Worm (Caenorhabditis elegans) whole organism, young adult: Measurements from ENCODE around the gene nspc-10.

Experiments used
- B0035.1 ChIP-seq: sonication (generic microtip); optimal IDR thresholded peaks from 2 replicates; lab custom pipeline; 2016; ENCODE audit warnings: missing genetic modification characterization, mild to moderate bottlenecking, missing compliant biosample characterization, missing genotype, missing genetic modification reagents
- C06A6.2 ChIP-seq: fragments of 200-800 bp; sonication (Bioruptor generic); conservative IDR thresholded peaks from 2 replicates; pipeline ENCODE4 v1.3.6; 2022; ENCODE audit warnings: missing genetic modification characterization, missing compliant biosample characterization
- C17E4.6 ChIP-seq: fragments of 200-800 bp; sonication (Bioruptor generic); IDR thresholded peaks from 2 replicates; pipeline ENCODE4 v1.3.6; 2022; ENCODE audit warnings: missing genetic modification reagents, missing genetic modification characterization, missing compliant biosample characterization
- D2030.7 ChIP-seq: fragments of 200-800 bp; sonication (Bioruptor generic); IDR thresholded peaks from 2 replicates; pipeline ENCODE4 v1.3.6; 2022; ENCODE audit warnings: missing genetic modification reagents, missing genetic modification characterization, missing compliant biosample characterization
- F10E7.11 ChIP-seq: sonication (generic microtip); optimal IDR thresholded peaks from 2 replicates; lab custom pipeline; 2017; ENCODE audit warnings: mild to moderate bottlenecking, missing genetic modification characterization, moderate library complexity, missing compliant biosample characterization
- F22D6.2 ChIP-seq: sonication (generic microtip); optimal IDR thresholded peaks from 2 replicates; lab custom pipeline; 2016; ENCODE audit warnings: mild to moderate bottlenecking, missing genetic modification characterization, missing compliant biosample characterization
- F33H1.4 ChIP-seq: fragments of 200-800 bp; sonication (Bioruptor generic); IDR thresholded peaks from 2 replicates; pipeline ENCODE4 v1.3.6; 2022; ENCODE audit warnings: missing genetic modification reagents, missing genetic modification characterization, missing compliant biosample characterization
- F49E8.2 ChIP-seq: sonication (generic microtip); optimal IDR thresholded peaks from 3 replicates; lab custom pipeline; 2017; ENCODE audit warnings: missing genetic modification characterization, mild to moderate bottlenecking, missing compliant biosample characterization, antibody characterized with exemption, moderate library complexity; ENCODE audit not compliant: insufficient read depth
- F57A8.1 ChIP-seq: fragments of 200-800 bp; sonication (Bioruptor generic); optimal IDR thresholded peaks from 2 replicates; lab custom pipeline; 2018; ENCODE audit warnings: mild to moderate bottlenecking, missing genetic modification characterization, moderate library complexity, missing compliant biosample characterization
- T26A5.8 ChIP-seq: sonication (generic microtip); optimal IDR thresholded peaks from 2 replicates; lab custom pipeline; 2016; ENCODE audit warnings: missing genetic modification characterization, missing compliant biosample characterization
- Y53F4B.3 ChIP-seq: fragments of 200-800 bp; sonication (Bioruptor generic); IDR thresholded peaks from 2 replicates; pipeline ENCODE4 v1.3.6; 2022; ENCODE audit warnings: missing genetic modification reagents, missing genetic modification characterization, missing compliant biosample characterization
- Y56A3A.18 ChIP-seq: fragments of 200-800 bp; sonication (Bioruptor generic); IDR thresholded peaks from 2 replicates; pipeline ENCODE4 v1.3.6; 2022; ENCODE audit warnings: missing genetic modification reagents, missing genetic modification characterization, missing compliant biosample characterization
- Y67H2A.10 ChIP-seq: fragments of 200-800 bp; sonication (Bioruptor generic); conservative IDR thresholded peaks from 2 replicates; pipeline ENCODE4 v1.3.6; 2022; ENCODE audit warnings: missing genetic modification reagents, missing genetic modification characterization, missing compliant biosample characterization
- Y79H2A.3 ChIP-seq: fragments of 200-800 bp; sonication (Bioruptor generic); conservative IDR thresholded peaks from 2 replicates; pipeline ENCODE4 v1.3.6; 2022; ENCODE audit warnings: missing genetic modification reagents, missing genetic modification characterization, missing compliant biosample characterization
- atf-7 ChIP-seq: sonication (generic microtip); optimal IDR thresholded peaks from 2 replicates; lab custom pipeline; 2017; ENCODE audit warnings: mild to moderate bottlenecking, missing genetic modification characterization, missing compliant biosample characterization
- attf-3 ChIP-seq: fragments of 200-800 bp; sonication (Bioruptor generic); conservative IDR thresholded peaks from 2 replicates; pipeline ENCODE4 v1.3.6; 2022; ENCODE audit warnings: missing genetic modification reagents, missing genetic modification characterization, missing compliant biosample characterization
- bed-1 ChIP-seq: fragments of 200-800 bp; sonication (Bioruptor generic); IDR thresholded peaks from 2 replicates; pipeline ENCODE4 v1.3.6; 2022; ENCODE audit warnings: missing genetic modification reagents, missing genetic modification characterization, missing compliant biosample characterization
- cebp-2 ChIP-seq: fragments of 200-800 bp; sonication (Bioruptor generic); IDR thresholded peaks from 2 replicates; pipeline ENCODE4 v1.3.6; 2022; ENCODE audit warnings: missing genetic modification characterization, missing compliant biosample characterization
- ceh-100 ChIP-seq: fragments of 200-800 bp; sonication (Bioruptor generic); IDR thresholded peaks from 2 replicates; pipeline ENCODE4 v1.3.6; 2022; ENCODE audit warnings: missing genetic modification reagents, missing genetic modification characterization, missing compliant biosample characterization
- ceh-40 ChIP-seq: fragments of 200-800 bp; sonication (Bioruptor generic); IDR thresholded peaks from 2 replicates; pipeline ENCODE4 v1.3.6; 2022; ENCODE audit warnings: missing genetic modification characterization, missing compliant biosample characterization
- ceh-79 ChIP-seq: sonication (generic microtip); optimal IDR thresholded peaks from 2 replicates; lab custom pipeline; 2017; ENCODE audit warnings: mild to moderate bottlenecking, missing genetic modification characterization, missing compliant biosample characterization
- die-1 ChIP-seq: sonication (generic microtip); optimal IDR thresholded peaks from 2 replicates; lab custom pipeline; 2016; ENCODE audit warnings: missing genotype, mild to moderate bottlenecking, missing genetic modification characterization, missing compliant biosample characterization
- dox-1 ChIP-seq: fragments of 200-800 bp; sonication (Bioruptor generic); IDR thresholded peaks from 2 replicates; pipeline ENCODE4 v1.3.6; 2022; ENCODE audit warnings: missing genetic modification reagents, missing genetic modification characterization, missing compliant biosample characterization
- egl-44 ChIP-seq: fragments of 200-800 bp; sonication (Bioruptor generic); IDR thresholded peaks from 2 replicates; pipeline ENCODE4 v1.3.6; 2022; ENCODE audit warnings: missing genetic modification reagents, missing genetic modification characterization, missing compliant biosample characterization
- fkh-3 ChIP-seq: sonication (generic microtip); optimal IDR thresholded peaks from 2 replicates; lab custom pipeline; 2016; ENCODE audit warnings: mild to moderate bottlenecking, missing genetic modification characterization, missing compliant biosample characterization
- gei-17 ChIP-seq: fragments of 200-800 bp; sonication (Bioruptor generic); optimal IDR thresholded peaks from 2 replicates; lab custom pipeline; 2018; ENCODE audit warnings: mild to moderate bottlenecking, missing genetic modification characterization, missing compliant biosample characterization
- him-1 ChIP-seq: sonication (generic microtip); optimal IDR thresholded peaks from 2 replicates; lab custom pipeline; 2016; ENCODE audit warnings: missing genotype, missing genetic modification reagents, missing genetic modification characterization, missing compliant biosample characterization
- hlh-12 ChIP-seq: sonication (generic microtip); optimal IDR thresholded peaks from 2 replicates; lab custom pipeline; 2016; ENCODE audit warnings: missing genetic modification characterization, missing compliant biosample characterization
- hrde-1 ChIP-seq: sonication (generic microtip); optimal IDR thresholded peaks from 2 replicates; lab custom pipeline; 2016; ENCODE audit warnings: missing genetic modification characterization, mild to moderate bottlenecking, missing compliant biosample characterization, moderate library complexity, missing genotype, missing genetic modification reagents, borderline replicate concordance
- lag-1 ChIP-seq: fragments of 200-800 bp; sonication (Bioruptor generic); IDR thresholded peaks from 2 replicates; pipeline ENCODE4 v1.3.6; 2022; ENCODE audit warnings: missing genetic modification reagents, missing genetic modification characterization, missing compliant biosample characterization
- lin-35 ChIP-seq, 3 experiments: fragments of 150-350 bp in 2 of 3; sonication (generic microtip) in 1 of 3; optimal IDR thresholded peaks; 2 replicates each; lab custom pipeline; 2014 to 2018; ENCODE audit warnings: missing biosample characterization in 3 of 3, missing genetic modification characterization in 3 of 3, missing genetic modification reagents in 3 of 3
- lin-54 ChIP-seq: fragments of 200-800 bp; sonication (Bioruptor generic); optimal IDR thresholded peaks from 2 replicates; lab custom pipeline; 2018; ENCODE audit warnings: mild to moderate bottlenecking, missing genetic modification characterization, missing compliant biosample characterization
- lsl-1 ChIP-seq: fragments of 200-800 bp; sonication (Bioruptor generic); optimal IDR thresholded peaks from 2 replicates; lab custom pipeline; 2018; ENCODE audit warnings: mild to moderate bottlenecking, missing genetic modification characterization, moderate library complexity, missing compliant biosample characterization
- lsy-27 ChIP-seq: sonication (generic microtip); optimal IDR thresholded peaks from 2 replicates; lab custom pipeline; 2017; ENCODE audit warnings: missing genetic modification characterization, mild to moderate bottlenecking, missing compliant biosample characterization, antibody characterized with exemption, missing genotype, borderline replicate concordance; ENCODE audit not compliant: insufficient read depth
- madf-6 ChIP-seq: fragments of 200-800 bp; sonication (Bioruptor generic); IDR thresholded peaks from 2 replicates; pipeline ENCODE4 v1.3.6; 2022; ENCODE audit warnings: missing genetic modification reagents, missing genetic modification characterization, missing compliant biosample characterization
- madf-8 ChIP-seq: fragments of 200-800 bp; sonication (Bioruptor generic); conservative IDR thresholded peaks from 2 replicates; pipeline ENCODE4 v1.3.6; 2022; ENCODE audit warnings: missing genetic modification reagents, missing genetic modification characterization, missing compliant biosample characterization
- mel-28 ChIP-seq: sonication (generic microtip); optimal IDR thresholded peaks from 2 replicates; lab custom pipeline; 2016; ENCODE audit warnings: borderline replicate concordance, mild to moderate bottlenecking, missing genetic modification characterization, missing compliant biosample characterization
- mxl-1 ChIP-seq: sonication (generic microtip); optimal IDR thresholded peaks from 2 replicates; lab custom pipeline; 2016; ENCODE audit warnings: missing genetic modification characterization, missing compliant biosample characterization
- nfya-1 ChIP-seq: sonication (generic microtip); optimal IDR thresholded peaks from 2 replicates; lab custom pipeline; 2017; ENCODE audit warnings: antibody characterized with exemption, missing compliant biosample characterization, missing genetic modification characterization, borderline replicate concordance; ENCODE audit not compliant: insufficient read depth
- nhr-179 ChIP-seq: sonication (generic microtip); optimal IDR thresholded peaks from 2 replicates; lab custom pipeline; 2016; ENCODE audit warnings: mild to moderate bottlenecking, missing genetic modification characterization, missing compliant biosample characterization
- rec-8 ChIP-seq, 2 experiments: sonication (generic microtip); optimal IDR thresholded peaks; 2 replicates each; lab custom pipeline; 2016; ENCODE audit warnings: mild to moderate bottlenecking in 2 of 2, missing genetic modification characterization in 2 of 2, missing genetic modification reagents in 2 of 2, missing genotype in 2 of 2, missing biosample characterization in 1 of 2, missing compliant biosample characterization in 1 of 2, moderate library complexity in 1 of 2
- sdz-38 ChIP-seq: sonication (generic microtip); optimal IDR thresholded peaks from 2 replicates; lab custom pipeline; 2016; ENCODE audit warnings: missing genotype, missing genetic modification characterization, missing compliant biosample characterization
- snpc-4 ChIP-seq, 5 experiments: fragments of 150-350 bp in 1 of 5; sonication (generic microtip) in 4 of 5; optimal IDR thresholded peaks; 2 replicates each; lab custom pipeline; 2014 to 2018; ENCODE audit warnings: missing genetic modification characterization in 5 of 5, missing biosample characterization in 3 of 5, antibody characterized with exemption in 2 of 5, mild to moderate bottlenecking in 2 of 5, missing compliant biosample characterization in 2 of 5, missing genotype in 2 of 5, moderate library complexity in 2 of 5, missing genetic modification reagents in 1 of 5
- sptf-2 ChIP-seq: fragments of 200-800 bp; sonication (Bioruptor generic); optimal IDR thresholded peaks from 2 replicates; lab custom pipeline; 2018; ENCODE audit warnings: mild to moderate bottlenecking, missing genetic modification characterization, missing compliant biosample characterization
- unc-130 ChIP-seq: sonication (generic microtip); optimal IDR thresholded peaks from 2 replicates; lab custom pipeline; 2016; ENCODE audit warnings: missing genetic modification reagents, missing genetic modification characterization, missing compliant biosample characterization
- ztf-18 ChIP-seq: sonication (generic microtip); optimal IDR thresholded peaks from 2 replicates; lab custom pipeline; 2016; ENCODE audit warnings: missing genotype, mild to moderate bottlenecking, missing genetic modification characterization, missing compliant biosample characterization
- ztf-28 ChIP-seq: fragments of 200-800 bp; sonication (Bioruptor generic); IDR thresholded peaks from 2 replicates; pipeline ENCODE4 v1.3.6; 2022; ENCODE audit warnings: missing genetic modification reagents, missing genetic modification characterization, missing compliant biosample characterization

Gene nspc-10

ce11 chrX:12347822-12348221 lies 4.4 kb downstream of the nspc-10 start (continued):
- TF ChIP-seq Y67H2A.10 (GFP tag; lab: Robert Waterston, UW) = no peak
- TF ChIP-seq nfya-1 (tag; lab: Kevin White, UChicago) = no peak
- no peak for TF ChIP-seq mel-28 (tag; lab: Kevin White, UChicago)
- TF ChIP-seq ceh-79 (tag; lab: Kevin White, UChicago) = peak; percentile 48
- no peak for TF ChIP-seq F33H1.4 (GFP tag; lab: Robert Waterston, UW)
- TF ChIP-seq gei-17 (GFP tag; lab: Kevin White, UChicago) = no peak
- TF ChIP-seq attf-3 = 0 out of 2 replicates have a peak, but pooled peaks have one; percentile 16
- no peak for TF ChIP-seq C17E4.6 (GFP tag; lab: Robert Waterston, UW)
- 0 out of 2 replicates have a peak, but pooled peaks have one; percentile 61 for TF ChIP-seq cebp-2 (GFP tag; lab: Robert Waterston, UW)
- TF ChIP-seq ztf-28 (GFP tag; lab: Robert Waterston, UW) = no peak
- TF ChIP-seq bed-1 (GFP tag; lab: Robert Waterston, UW) = no peak
- peak; percentile 18 for TF ChIP-seq B0035.1
- TF ChIP-seq C06A6.2 (GFP tag; lab: Robert Waterston, UW) = no peak
- peak; percentile 60 for TF ChIP-seq fkh-3 (tag; lab: Kevin White, UChicago)
- no peak for TF ChIP-seq unc-130
- peak; percentile 35 to 69 for TF ChIP-seq rec-8 (tag; optimal IDR thresholded peaks at IDR 0.05; lab: Kevin White, UChicago)
- TF ChIP-seq F57A8.1 (GFP tag; lab: Kevin White, UChicago) = no peak
- TF ChIP-seq lin-35 (GFP tag; optimal IDR thresholded peaks at IDR 0.05; lab: Kevin White, UChicago) = no peak
- TF ChIP-seq mxl-1 (tag; lab: Kevin White, UChicago) = peak; percentile 40
- peak; percentile 61 for TF ChIP-seq hrde-1 (tag; lab: Kevin White, UChicago)
- no peak for TF ChIP-seq T26A5.8 (tag; lab: Kevin White, UChicago)
- TF ChIP-seq sdz-38 = peak; percentile 26
- peak; percentile 93 for TF ChIP-seq D2030.7 (GFP tag; lab: Robert Waterston, UW)
- TF ChIP-seq madf-6 = 0 out of 2 replicates have a peak, but pooled peaks have one; percentile 49
- 0 out of 2 replicates have a peak, but pooled peaks have one; percentile 38 for TF ChIP-seq ceh-40 (GFP tag; lab: Robert Waterston, UW)
- TF ChIP-seq ztf-18 = peak; percentile 58
- no peak for TF ChIP-seq lsl-1 (GFP tag; lab: Kevin White, UChicago)
- TF ChIP-seq madf-8 (GFP tag; lab: Robert Waterston, UW) = no peak
- TF ChIP-seq lin-54 (GFP tag; lab: Kevin White, UChicago) = no peak
- TF ChIP-seq dox-1 (GFP tag; lab: Robert Waterston, UW) = peak; percentile 82
- TF ChIP-seq ceh-100 (GFP tag; lab: Robert Waterston, UW) = no peak
- peak; percentile 75 for TF ChIP-seq him-1 (tag; lab: Kevin White, UChicago)
- TF ChIP-seq F10E7.11 (tag; lab: Kevin White, UChicago) = no peak
- peak; percentile 67 for TF ChIP-seq snpc-4 (GFP tag; optimal IDR thresholded peaks at IDR 0.05; lab: Kevin White, UChicago)
- peak in 2 of 4 experiments; percentile 46 to 79 for TF ChIP-seq snpc-4 (tag; optimal IDR thresholded peaks at IDR 0.05; lab: Kevin White, UChicago)
- TF ChIP-seq Y79H2A.3 (GFP tag; lab: Robert Waterston, UW) = no peak
- TF ChIP-seq sptf-2 (GFP tag; lab: Kevin White, UChicago) = no peak
- 0 out of 2 replicates have a peak, but pooled peaks have one; percentile 36 for TF ChIP-seq egl-44 (GFP tag; lab: Robert Waterston, UW)
- peak; percentile 58 for TF ChIP-seq atf-7 (tag; lab: Kevin White, UChicago)
- peak; percentile 87 for TF ChIP-seq die-1 (tag; lab: Kevin White, UChicago)
- no peak for TF ChIP-seq lag-1 (GFP tag; lab: Robert Waterston, UW)
- no peak for TF ChIP-seq hlh-12
- TF ChIP-seq nhr-179 (tag; lab: Kevin White, UChicago) = peak; percentile 64
- 0 out of 2 replicates have a peak, but pooled peaks have one; percentile 27 for TF ChIP-seq Y53F4B.3 (GFP tag; lab: Robert Waterston, UW)
- TF ChIP-seq lsy-27 (tag; lab: Kevin White, UChicago) = no peak
- no peak for TF ChIP-seq F49E8.2 (tag; lab: Kevin White, UChicago)
- TF ChIP-seq Y56A3A.18 (GFP tag; lab: Robert Waterston, UW) = peak; percentile 76
- no peak for TF ChIP-seq F22D6.2 (tag; lab: Kevin White, UChicago)
